Worm (Caenorhabditis elegans): Measurements from ENCODE around the gene F47C12.7.

The F47C12.7 gene

ce11 chrIV:4016723-4017122 lies 21.4 kb upstream of the F47C12.7 start:
- TF ChIP-seq rbr-2 (tag; optimal IDR thresholded peaks at IDR 0.05), result no peak
- TF ChIP-seq snpc-1.2 (GFP tag; IDR thresholded peaks at IDR 0.05), result peak; percentile 6; the same call in 1 of the 2 replicates
- TF ChIP-seq unc-62 (GFP tag; optimal IDR thresholded peaks at IDR 0.05 in 1 of 2), result no peak
- no peak for TF ChIP-seq unc-62 (tag; optimal IDR thresholded peaks at IDR 0.05)
- TF ChIP-seq hif-1 (tag; optimal IDR thresholded peaks at IDR 0.05), result no peak
- TF ChIP-seq F10B5.3 (tag; optimal IDR thresholded peaks at IDR 0.05), result no peak
- no peak for TF ChIP-seq lin-1 (GFP tag; IDR thresholded peaks at IDR 0.05)
- no peak for TF ChIP-seq vab-7 (GFP tag; IDR thresholded peaks at IDR 0.05)
- no peak for TF ChIP-seq hmg-1.1 (GFP tag; IDR thresholded peaks at IDR 0.05)
- no peak for TF ChIP-seq nhr-237 (tag; optimal IDR thresholded peaks at IDR 0.05)
- TF ChIP-seq dmd-9 (GFP tag; IDR thresholded peaks at IDR 0.05), result 0 out of 2 replicates have a peak, but pooled peaks have one; percentile 53
- no peak for TF ChIP-seq hlh-11 (tag; optimal IDR thresholded peaks at IDR 0.05)
- TF ChIP-seq lim-7 (GFP tag; IDR thresholded peaks at IDR 0.05), result no peak
- no peak for TF ChIP-seq F49E8.2 (tag; optimal IDR thresholded peaks at IDR 0.05; ENCODE audit: borderline replicate concordance)
- peak; percentile 84 for TF ChIP-seq set-16 (GFP tag; IDR thresholded peaks at IDR 0.05)
- no peak for TF ChIP-seq nhr-10 (tag; optimal IDR thresholded peaks at IDR 0.05)
- TF ChIP-seq spr-3 (GFP tag; optimal IDR thresholded peaks at IDR 0.05), result no peak
- no peak for TF ChIP-seq daf-12 (tag; optimal IDR thresholded peaks at IDR 0.05)
- TF ChIP-seq T26A8.4 (GFP tag; IDR thresholded peaks at IDR 0.05), result no peak
- TF ChIP-seq mdl-1 (tag; optimal IDR thresholded peaks at IDR 0.05), result no peak
- no peak for TF ChIP-seq daf-8 (GFP tag; IDR thresholded peaks at IDR 0.05)
- TF ChIP-seq tag-97 (GFP tag; IDR thresholded peaks at IDR 0.05), result no peak
- no peak for TF ChIP-seq zip-11 (GFP tag; IDR thresholded peaks at IDR 0.05)
- no peak for TF ChIP-seq snpc-4 (tag; optimal IDR thresholded peaks at IDR 0.05)

DNA sequence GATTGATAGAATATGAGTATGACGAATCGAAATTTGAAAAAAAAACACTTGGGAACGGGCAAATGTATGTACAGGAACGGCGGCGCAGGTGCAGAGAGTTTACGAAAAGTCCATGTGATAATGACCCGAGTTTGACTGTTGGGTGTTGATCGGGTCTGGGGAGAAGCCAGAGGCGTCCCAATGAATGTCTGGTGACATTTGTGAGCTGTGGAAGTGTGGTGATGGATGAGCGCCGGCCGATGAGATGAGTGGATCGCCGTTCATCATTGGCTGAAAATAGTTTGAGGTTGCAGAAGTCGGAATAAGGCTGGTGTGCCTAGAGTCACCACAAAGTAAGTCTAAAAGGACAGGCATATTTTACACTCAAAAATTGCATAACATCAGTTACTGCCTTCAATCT lies 20.4 kb upstream of the F47C12.7 start:
- peak; percentile 82 for TF ChIP-seq aha-1 (tag)
- no peak for TF ChIP-seq mep-1 (tag; optimal IDR thresholded peaks at IDR 0.05)
- peak in 1 of 2 experiments; percentile 97 for TF ChIP-seq unc-62 (GFP tag; optimal IDR thresholded peaks at IDR 0.05 in 1 of 2)
- TF ChIP-seq unc-62 (tag; optimal IDR thresholded peaks at IDR 0.05), result no peak
- no peak for TF ChIP-seq dmd-9 (GFP tag; IDR thresholded peaks at IDR 0.05)

DNA sequence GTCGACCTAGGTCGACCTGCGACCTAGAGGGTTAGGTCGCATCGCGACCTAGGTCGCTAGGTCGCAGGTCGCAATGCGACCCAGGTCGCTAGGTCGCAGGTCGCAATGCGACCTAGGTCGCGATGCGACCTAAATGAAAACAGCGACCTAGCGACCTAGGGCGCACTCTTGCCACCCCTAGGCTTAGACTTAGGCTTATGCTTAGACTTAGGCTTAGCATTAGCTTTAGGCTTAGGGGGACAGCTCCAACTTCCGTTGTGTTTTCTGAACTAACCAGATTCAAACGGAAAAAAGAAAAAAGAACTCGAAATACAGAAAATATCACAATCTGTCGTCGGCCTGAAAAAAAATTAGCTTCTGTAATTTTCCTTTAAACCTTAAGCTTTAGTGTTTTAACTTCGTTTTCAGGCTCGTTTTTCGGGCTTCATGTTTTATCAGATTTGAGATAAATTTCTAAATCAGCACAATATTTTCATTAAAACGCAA lies 19.1 kb upstream of the F47C12.7 start:
- no peak for TF ChIP-seq ama-1 (optimal IDR thresholded peaks at IDR 0.05)
- no peak for TF ChIP-seq daf-8 (GFP tag; IDR thresholded peaks at IDR 0.05)
- no peak for TF ChIP-seq mxl-2 (GFP tag; conservative IDR thresholded peaks at IDR 0.05)
- peak; percentile 51; the same call in 1 of the 2 replicates for TF ChIP-seq lim-7 (GFP tag; IDR thresholded peaks at IDR 0.05)
- no peak for TF ChIP-seq dpl-1 (GFP tag; optimal IDR thresholded peaks at IDR 0.05)
- TF ChIP-seq unc-130 (GFP tag; optimal IDR thresholded peaks at IDR 0.05), result no peak
- TF ChIP-seq nhr-28 (tag; optimal IDR thresholded peaks at IDR 0.05), result no peak
- peak; percentile 70 for TF ChIP-seq set-16 (GFP tag; IDR thresholded peaks at IDR 0.05)
- TF ChIP-seq spr-1 (tag; optimal IDR thresholded peaks at IDR 0.05), result no peak
- no peak for TF ChIP-seq spr-3 (GFP tag; optimal IDR thresholded peaks at IDR 0.05)
- TF ChIP-seq Y48G9A.11 (GFP tag; IDR thresholded peaks at IDR 0.05), result peak; percentile 57; the same call in 1 of the 2 replicates
- TF ChIP-seq php-3 (GFP tag; IDR thresholded peaks at IDR 0.05), result 0 out of 2 replicates have a peak, but pooled peaks have one; percentile 41
- peak; percentile 70 for TF ChIP-seq aha-1 (tag)
- 0 out of 2 replicates have a peak, but pooled peaks have one; percentile 17 for TF ChIP-seq nhr-42 (GFP tag; IDR thresholded peaks at IDR 0.05)
- TF ChIP-seq lin-38 (GFP tag; IDR thresholded peaks at IDR 0.05), result peak; percentile 59
- TF ChIP-seq T26A8.4 (GFP tag; IDR thresholded peaks at IDR 0.05), result peak; percentile 76
- TF ChIP-seq nhr-25 (tag; optimal IDR thresholded peaks at IDR 0.05; ENCODE audit: borderline replicate concordance, insufficient read depth), result no peak
- no peak for TF ChIP-seq dmd-9 (GFP tag; IDR thresholded peaks at IDR 0.05)
- TF ChIP-seq ZK337.2 (GFP tag; IDR thresholded peaks at IDR 0.05), result no peak
- 0 out of 4 replicates have a peak, but pooled peaks of 1 of the 2 experiments have one; percentile 2 for TF ChIP-seq madf-5 (GFP tag; IDR thresholded peaks at IDR 0.05)
- TF ChIP-seq daf-19 (GFP tag; conservative IDR thresholded peaks at IDR 0.05), result 0 out of 2 replicates have a peak, but pooled peaks have one; percentile 31
- TF ChIP-seq nhr-48 (tag; optimal IDR thresholded peaks at IDR 0.05), result no peak
- no peak for TF ChIP-seq daf-12 (tag; optimal IDR thresholded peaks at IDR 0.05)
- no peak for TF ChIP-seq lin-15B (tag; optimal IDR thresholded peaks at IDR 0.05)
- no peak for TF ChIP-seq dve-1 (tag; optimal IDR thresholded peaks at IDR 0.05; ENCODE audit: insufficient read depth)
- TF ChIP-seq ceh-20 (GFP tag; IDR thresholded peaks at IDR 0.05), result 0 out of 2 replicates have a peak, but pooled peaks have one; percentile 9
- TF ChIP-seq fos-1 (tag; optimal IDR thresholded peaks at IDR 0.05), result no peak
- no peak for TF ChIP-seq daf-16 (GFP tag; optimal IDR thresholded peaks at IDR 0.05)
- TF ChIP-seq daf-16 (tag; optimal IDR thresholded peaks at IDR 0.05), result no peak
- no peak for TF ChIP-seq nhr-11 (tag; optimal IDR thresholded peaks at IDR 0.05)

Data from whole organism, L4 larva.